Fruit fly (Drosophila melanogaster) whole organism, embryonic: ENCODE measurements around the gene Ndfip.

Source experiments
- Asciz ChIP-seq: fragments of 200-800 bp; sonication (Bioruptor generic); optimal IDR thresholded peaks from 2 replicates; lab custom pipeline; 2017; ENCODE audit warnings: missing biosample characterization, mild to moderate bottlenecking, missing genetic modification characterization, missing genetic modification reagents
- Atf6 ChIP-seq: fragments of 200-800 bp; sonication (Bioruptor generic); IDR thresholded peaks from 2 replicates; pipeline ENCODE4 v1.3.6; 2022; ENCODE audit warnings: missing biosample characterization, missing genetic modification characterization
- CG10267 ChIP-seq: fragments of 200-800 bp; sonication (Bioruptor generic); optimal IDR thresholded peaks from 2 replicates; lab custom pipeline; 2018; ENCODE audit warnings: missing biosample characterization, mild to moderate bottlenecking, missing genetic modification characterization, moderate library complexity
- CG11247 ChIP-seq: fragments of 200-800 bp; sonication (Bioruptor generic); IDR thresholded peaks from 2 replicates; pipeline ENCODE4 v1.3.6; 2022; ENCODE audit warnings: missing biosample characterization, missing genetic modification characterization
- CG13775 ChIP-seq: fragments of 200-800 bp; sonication (Bioruptor generic); optimal IDR thresholded peaks from 3 replicates; lab custom pipeline; 2017; ENCODE audit warnings: missing biosample characterization, mild to moderate bottlenecking, missing genetic modification characterization
- CG13894 ChIP-seq: fragments of 200-800 bp; sonication (Bioruptor generic); optimal IDR thresholded peaks from 3 replicates; lab custom pipeline; 2018; ENCODE audit warnings: missing biosample characterization, mild to moderate bottlenecking, missing genetic modification characterization, moderate library complexity
- CG1602 ChIP-seq: fragments of 200-800 bp; sonication (Bioruptor generic); optimal IDR thresholded peaks from 3 replicates; lab custom pipeline; 2016; ENCODE audit warnings: missing biosample characterization, missing genetic modification characterization
- CG16779 ChIP-seq: fragments of 200-800 bp; sonication (Bioruptor generic); IDR thresholded peaks from 2 replicates; pipeline ENCODE4 v1.3.6; 2022; ENCODE audit warnings: missing biosample characterization, missing genetic modification characterization
- CG16863 ChIP-seq: fragments of 200-800 bp; sonication (Bioruptor generic); optimal IDR thresholded peaks from 3 replicates; lab custom pipeline; 2016; ENCODE audit warnings: missing biosample characterization, missing genetic modification characterization
- CG17359 ChIP-seq: fragments of 200-800 bp; sonication (Bioruptor generic); optimal IDR thresholded peaks from 3 replicates; lab custom pipeline; 2018; ENCODE audit warnings: missing biosample characterization, mild to moderate bottlenecking, missing genetic modification characterization, moderate library complexity
- CG17385 ChIP-seq: fragments of 200-800 bp; sonication (Bioruptor generic); optimal IDR thresholded peaks from 3 replicates; lab custom pipeline; 2018; ENCODE audit warnings: missing biosample characterization, mild to moderate bottlenecking, missing genetic modification characterization
- CG18011 ChIP-seq: fragments of 200-800 bp; sonication (Bioruptor generic); optimal IDR thresholded peaks from 2 replicates; lab custom pipeline; 2017; ENCODE audit warnings: missing biosample characterization, missing genetic modification characterization, mild to moderate bottlenecking, moderate library complexity, missing genotype
- CG18262 ChIP-seq: fragments of 200-800 bp; optimal IDR thresholded peaks from 3 replicates; lab custom pipeline; 2019; ENCODE audit warnings: missing biosample characterization, mild to moderate bottlenecking, missing genetic modification characterization, moderate library complexity
- CG18599 ChIP-seq: fragments of 200-800 bp; sonication (Bioruptor generic); optimal IDR thresholded peaks from 3 replicates; lab custom pipeline; 2017; ENCODE audit warnings: missing biosample characterization, missing genetic modification characterization, mild to moderate bottlenecking, moderate library complexity, missing genetic modification reagents
- CG18619 ChIP-seq: fragments of 200-800 bp; sonication (Bioruptor generic); optimal IDR thresholded peaks from 3 replicates; lab custom pipeline; 2017; ENCODE audit warnings: missing biosample characterization, mild to moderate bottlenecking, missing genetic modification characterization
- CG4282 ChIP-seq: fragments of 200-800 bp; sonication (Bioruptor generic); optimal IDR thresholded peaks from 2 replicates; lab custom pipeline; 2016; ENCODE audit warnings: missing biosample characterization, missing genetic modification characterization
- CG4424 ChIP-seq: fragments of 200-800 bp; sonication (Bioruptor generic); optimal IDR thresholded peaks from 3 replicates; lab custom pipeline; 2016; ENCODE audit warnings: missing biosample characterization, missing genetic modification characterization
- CG6654 ChIP-seq: fragments of 200-800 bp; sonication (Bioruptor generic); optimal IDR thresholded peaks from 2 replicates; lab custom pipeline; 2017; ENCODE audit warnings: missing biosample characterization, mild to moderate bottlenecking, missing genetic modification characterization
- CG8089 ChIP-seq: fragments of 200-800 bp; sonication (Bioruptor generic); optimal IDR thresholded peaks from 3 replicates; lab custom pipeline; 2016; ENCODE audit warnings: missing biosample characterization, missing genetic modification characterization
- CG8924 ChIP-seq: fragments of 200-800 bp; optimal IDR thresholded peaks from 3 replicates; lab custom pipeline; 2019; ENCODE audit warnings: missing biosample characterization, mild to moderate bottlenecking, missing genetic modification characterization, moderate library complexity
- CG9797 ChIP-seq: fragments of 200-800 bp; sonication (Bioruptor generic); optimal IDR thresholded peaks from 3 replicates; lab custom pipeline; 2018; ENCODE audit warnings: missing biosample characterization, mild to moderate bottlenecking, missing genetic modification characterization
- CkIIα-i1 ChIP-seq: fragments of 200-800 bp; sonication (Bioruptor generic); IDR thresholded peaks from 2 replicates; pipeline ENCODE4 v1.3.6; 2022; ENCODE audit warnings: missing biosample characterization, missing genetic modification characterization
- Doc3 ChIP-seq: fragments of 200-800 bp; sonication (Bioruptor generic); IDR thresholded peaks from 3 replicates; pipeline ENCODE4 v1.3.6; 2022; ENCODE audit warnings: missing biosample characterization, missing genetic modification characterization; ENCODE audit not compliant: partially characterized antibody
- E2f1 ChIP-seq: fragments of 200-800 bp; sonication (Bioruptor generic); IDR thresholded peaks from 2 replicates; pipeline ENCODE4 v1.3.6; 2022; ENCODE audit warnings: missing biosample characterization, missing genetic modification characterization
- HLH54F ChIP-seq: fragments of 200-800 bp; sonication (Bioruptor generic); optimal IDR thresholded peaks from 3 replicates; lab custom pipeline; 2016; ENCODE audit warnings: missing biosample characterization, missing genetic modification characterization
- Hey ChIP-seq: fragments of 200-800 bp; sonication (Bioruptor generic); optimal IDR thresholded peaks from 3 replicates; lab custom pipeline; 2018; ENCODE audit warnings: missing biosample characterization, mild to moderate bottlenecking, missing genetic modification characterization
- Med ChIP-seq: fragments of 200-800 bp; sonication (Bioruptor generic); peaks from one replicate; lab custom pipeline; 2016; ENCODE audit warnings: missing biosample characterization, missing genetic modification characterization, mild to moderate bottlenecking, inconsistent platforms, moderate library complexity
- Opbp ChIP-seq: fragments of 200-800 bp; sonication (Bioruptor generic); IDR thresholded peaks from 3 replicates; pipeline ENCODE4 v1.3.6; 2022; ENCODE audit warnings: missing biosample characterization, missing genetic modification characterization; ENCODE audit not compliant: partially characterized antibody
- Side ChIP-seq: fragments of 200-800 bp; sonication (Bioruptor generic); optimal IDR thresholded peaks from 2 replicates; lab custom pipeline; 2016; ENCODE audit warnings: missing biosample characterization, missing genetic modification characterization
- Ssrp ChIP-seq: fragments of 200-800 bp; sonication (Bioruptor generic); optimal IDR thresholded peaks from 2 replicates; lab custom pipeline; 2018; ENCODE audit warnings: missing biosample characterization, mild to moderate bottlenecking, missing genetic modification characterization, moderate library complexity
- Xbp1 ChIP-seq: fragments of 200-800 bp; sonication (Bioruptor generic); optimal IDR thresholded peaks from 3 replicates; lab custom pipeline; 2016; ENCODE audit warnings: missing biosample characterization, mild to moderate bottlenecking, missing genetic modification characterization
- abd-A ChIP-seq: fragments of 200-800 bp; sonication (Bioruptor generic); optimal IDR thresholded peaks from 3 replicates; lab custom pipeline; 2019; ENCODE audit warnings: missing biosample characterization, mild to moderate bottlenecking, missing genetic modification characterization, moderate library complexity
- ara ChIP-seq: fragments of 200-800 bp; sonication (Bioruptor generic); IDR thresholded peaks from 2 replicates; pipeline ENCODE4 v1.3.6; 2022; ENCODE audit warnings: missing biosample characterization, missing genetic modification characterization
- bcd ChIP-seq: fragments of 200-800 bp; sonication (Bioruptor generic); optimal IDR thresholded peaks from 2 replicates; lab custom pipeline; 2017; ENCODE audit warnings: missing biosample characterization, mild to moderate bottlenecking, missing genetic modification characterization
- cato ChIP-seq: fragments of 200-800 bp; sonication (Bioruptor generic); optimal IDR thresholded peaks from 2 replicates; lab custom pipeline; 2016; ENCODE audit warnings: missing biosample characterization, missing genetic modification characterization, borderline replicate concordance
- ci ChIP-seq: fragments of 200-800 bp; sonication (Bioruptor generic); IDR thresholded peaks from 3 replicates; pipeline ENCODE4 v1.3.6; 2022; ENCODE audit warnings: missing biosample characterization, missing genetic modification characterization
- gcm ChIP-seq: fragments of 200-800 bp; sonication (Bioruptor generic); optimal IDR thresholded peaks from 2 replicates; lab custom pipeline; 2019; ENCODE audit warnings: missing biosample characterization, mild to moderate bottlenecking, missing genetic modification characterization, moderate library complexity
- grau ChIP-seq: fragments of 200-800 bp; optimal IDR thresholded peaks from 3 replicates; lab custom pipeline; 2019; ENCODE audit warnings: missing biosample characterization, mild to moderate bottlenecking, missing genetic modification characterization, moderate library complexity
- gro ChIP-seq: fragments of 200-800 bp; sonication (Bioruptor generic); optimal IDR thresholded peaks from 2 replicates; lab custom pipeline; 2016; ENCODE audit warnings: missing biosample characterization, missing genetic modification characterization
- ind ChIP-seq: fragments of 200-800 bp; sonication (Bioruptor generic); optimal IDR thresholded peaks from 3 replicates; lab custom pipeline; 2016; ENCODE audit warnings: missing biosample characterization, missing genetic modification characterization
- maf-S ChIP-seq: fragments of 200-800 bp; sonication (Bioruptor generic); optimal IDR thresholded peaks from 2 replicates; lab custom pipeline; 2016; ENCODE audit warnings: missing biosample characterization, missing genetic modification characterization
- nerfin-2 ChIP-seq: fragments of 200-800 bp; sonication (Bioruptor generic); IDR thresholded peaks from 2 replicates; pipeline ENCODE4 v1.3.6; 2022; ENCODE audit warnings: missing biosample characterization, missing genetic modification characterization; ENCODE audit not compliant: partially characterized antibody
- nom ChIP-seq: fragments of 200-800 bp; sonication (Bioruptor generic); optimal IDR thresholded peaks from 2 replicates; lab custom pipeline; 2017; ENCODE audit warnings: missing biosample characterization, missing genetic modification characterization, mild to moderate bottlenecking, moderate library complexity, missing genetic modification reagents
- pfk ChIP-seq: fragments of 200-800 bp; sonication (Bioruptor generic); optimal IDR thresholded peaks from 2 replicates; lab custom pipeline; 2018; ENCODE audit warnings: missing biosample characterization, mild to moderate bottlenecking, missing genetic modification characterization, moderate library complexity
- stc ChIP-seq: fragments of 200-800 bp; sonication (Bioruptor generic); IDR thresholded peaks from 2 replicates; pipeline ENCODE4 v1.3.6; 2022; ENCODE audit warnings: missing biosample characterization, missing genetic modification characterization
- sug ChIP-seq: fragments of 200-800 bp; optimal IDR thresholded peaks from 2 replicates; lab custom pipeline; 2019; ENCODE audit warnings: missing biosample characterization, mild to moderate bottlenecking, missing genetic modification characterization, moderate library complexity
- tio ChIP-seq: fragments of 200-800 bp; sonication (Bioruptor generic); optimal IDR thresholded peaks from 2 replicates; lab custom pipeline; 2017; ENCODE audit warnings: missing biosample characterization, missing genetic modification characterization, inconsistent platforms
- toy ChIP-seq: fragments of 200-800 bp; sonication (Bioruptor generic); IDR thresholded peaks from 2 replicates; pipeline ENCODE4 v1.3.6; 2022; ENCODE audit warnings: missing biosample characterization, missing genetic modification characterization

Ndfip gene

dm6 chr3L:17651717-17652651 is 2.1 kb downstream of the Ndfip start (continued):
- TF ChIP-seq CG18619 (GFP tag; lab: Kevin White, UChicago), result no peak
- no peak for TF ChIP-seq gro (GFP tag; lab: Kevin White, UChicago)
- TF ChIP-seq Opbp, result no peak
- TF ChIP-seq CG8089, result no peak
- TF ChIP-seq CG9797 (GFP tag; lab: Kevin White, UChicago), result no peak
- no peak for TF ChIP-seq CG13775 (GFP tag; lab: Kevin White, UChicago)
- TF ChIP-seq Hey (tag; lab: Kevin White, UChicago), result no peak
- TF ChIP-seq grau (tag; lab: Kevin White, UChicago), result peak; percentile 49
- TF ChIP-seq CG18011 (GFP tag; lab: Kevin White, UChicago), result no peak
- TF ChIP-seq ci (GFP tag; lab: Robert Waterston, UW), result peak; percentile 81; the same call in 2 of the 3 replicates
- no peak for TF ChIP-seq nerfin-2 (GFP tag; lab: Robert Waterston, UW)
- peak; percentile 16 for TF ChIP-seq Xbp1 (GFP tag; lab: Kevin White, UChicago)
- no peak for TF ChIP-seq toy (GFP tag; lab: Robert Waterston, UW)
- TF ChIP-seq CG16863 (GFP tag; lab: Kevin White, UChicago), result no peak
- no peak for TF ChIP-seq CG1602
- TF ChIP-seq gcm (GFP tag; lab: Kevin White, UChicago), result no peak
- TF ChIP-seq CG13894 (tag; lab: Kevin White, UChicago), result no peak
- TF ChIP-seq Med (GFP tag; lab: Kevin White, UChicago), result peak; percentile 82
- TF ChIP-seq CG6654 (GFP tag; lab: Kevin White, UChicago), result no peak
- TF ChIP-seq CG4282 (GFP tag; lab: Kevin White, UChicago), result no peak
- TF ChIP-seq E2f1 (GFP tag; lab: Robert Waterston, UW), result no peak
- no peak for TF ChIP-seq Doc3 (GFP tag; lab: Robert Waterston, UW)
- no peak for TF ChIP-seq pfk (GFP tag; lab: Kevin White, UChicago)
- TF ChIP-seq ind (GFP tag; lab: Kevin White, UChicago), result no peak
- TF ChIP-seq sug (tag; lab: Kevin White, UChicago), result peak; percentile 29
- TF ChIP-seq CG16779 (GFP tag; lab: Robert Waterston, UW), result no peak
- no peak for TF ChIP-seq maf-S (GFP tag; lab: Kevin White, UChicago)
- no peak for TF ChIP-seq CkIIα-i1
- TF ChIP-seq CG18599 (GFP tag; lab: Kevin White, UChicago), result peak; percentile 6
- no peak for TF ChIP-seq tio
- no peak for TF ChIP-seq bcd (GFP tag; lab: Kevin White, UChicago)
- peak; percentile 28 for TF ChIP-seq cato (GFP tag; lab: Kevin White, UChicago)
- TF ChIP-seq CG18262 (tag; lab: Kevin White, UChicago), result peak; percentile 11
- peak; percentile 35; the same call in 1 of the 2 replicates for TF ChIP-seq stc (GFP tag; lab: Robert Waterston, UW)
- peak; percentile 23 for TF ChIP-seq Ssrp (tag; lab: Kevin White, UChicago)
- TF ChIP-seq CG4424 (GFP tag; lab: Kevin White, UChicago), result no peak
- TF ChIP-seq Side (GFP tag; lab: Kevin White, UChicago), result no peak
- 0 out of 2 replicates have a peak, but pooled peaks have one; percentile 27 for TF ChIP-seq CG11247 (GFP tag; lab: Robert Waterston, UW)
- TF ChIP-seq Asciz (GFP tag; lab: Kevin White, UChicago), result peak; percentile 5
- no peak for TF ChIP-seq nom
- 0 out of 2 replicates have a peak, but pooled peaks have one; percentile 16 for TF ChIP-seq ara (GFP tag; lab: Robert Waterston, UW)
- no peak for TF ChIP-seq HLH54F (GFP tag; lab: Kevin White, UChicago)
- peak; percentile 44 for TF ChIP-seq CG17359 (tag; lab: Kevin White, UChicago)
- TF ChIP-seq abd-A (tag; lab: Kevin White, UChicago), result peak; percentile 56
- TF ChIP-seq CG17385 (GFP tag; lab: Kevin White, UChicago), result no peak
- peak; percentile 3 for TF ChIP-seq CG10267
- peak; percentile 35 for TF ChIP-seq CG8924 (tag; lab: Kevin White, UChicago)
- TF ChIP-seq Atf6, result 0 out of 2 replicates have a peak, but pooled peaks have one; percentile 21
